Fruit fly (Drosophila melanogaster) whole organism, embryonic: Measurements from ENCODE around the gene eIF4E5.

Experiments used
- Adf1 ChIP-seq: fragments of 200-800 bp; sonication (Bioruptor generic); IDR thresholded peaks from 2 replicates; pipeline ENCODE4 v1.3.6; 2022; ENCODE audit warnings: missing biosample characterization, missing genetic modification characterization
- C15 ChIP-seq: fragments of 200-800 bp; sonication (Bioruptor generic); IDR thresholded peaks from 3 replicates; pipeline ENCODE4 v1.3.6; 2022; ENCODE audit warnings: missing biosample characterization, missing genetic modification characterization
- CG11504 ChIP-seq: fragments of 200-800 bp; sonication (Bioruptor generic); optimal IDR thresholded peaks from 3 replicates; lab custom pipeline; 2019; ENCODE audit warnings: missing biosample characterization, mild to moderate bottlenecking, missing genetic modification characterization, moderate library complexity
- CG13775 ChIP-seq: fragments of 200-800 bp; sonication (Bioruptor generic); optimal IDR thresholded peaks from 3 replicates; lab custom pipeline; 2017; ENCODE audit warnings: missing biosample characterization, mild to moderate bottlenecking, missing genetic modification characterization
- CG14014 ChIP-seq: fragments of 200-800 bp; sonication (Bioruptor generic); IDR thresholded peaks from 2 replicates; pipeline ENCODE4 v1.3.6; 2022; ENCODE audit warnings: missing biosample characterization, missing genetic modification characterization
- CG1602 ChIP-seq: fragments of 200-800 bp; sonication (Bioruptor generic); optimal IDR thresholded peaks from 3 replicates; lab custom pipeline; 2016; ENCODE audit warnings: missing biosample characterization, missing genetic modification characterization
- CG17802 ChIP-seq: fragments of 200-800 bp; sonication (Bioruptor generic); optimal IDR thresholded peaks from 2 replicates; lab custom pipeline; 2018; ENCODE audit warnings: missing biosample characterization, mild to moderate bottlenecking, missing genetic modification characterization, moderate library complexity
- CG1832 ChIP-seq: fragments of 200-800 bp; sonication (Bioruptor generic); optimal IDR thresholded peaks from 2 replicates; lab custom pipeline; 2017; ENCODE audit warnings: missing biosample characterization, mild to moderate bottlenecking, missing genetic modification characterization, inconsistent platforms
- CG2116 ChIP-seq: fragments of 200-800 bp; sonication (Bioruptor generic); optimal IDR thresholded peaks from 3 replicates; lab custom pipeline; 2018; ENCODE audit warnings: missing biosample characterization, mild to moderate bottlenecking, missing genetic modification characterization
- CG2712 ChIP-seq: fragments of 200-800 bp; optimal IDR thresholded peaks from 3 replicates; lab custom pipeline; 2019; ENCODE audit warnings: missing biosample characterization, mild to moderate bottlenecking, missing genetic modification characterization, moderate library complexity
- CG33557 ChIP-seq: fragments of 200-800 bp; sonication (Bioruptor generic); optimal IDR thresholded peaks from 2 replicates; lab custom pipeline; 2019; ENCODE audit warnings: missing biosample characterization, mild to moderate bottlenecking, missing genetic modification characterization, moderate library complexity
- CG34376 ChIP-seq: fragments of 200-800 bp; sonication (Bioruptor generic); optimal IDR thresholded peaks from 2 replicates; lab custom pipeline; 2018; ENCODE audit warnings: missing biosample characterization, mild to moderate bottlenecking, missing genetic modification characterization
- CG3726 ChIP-seq: fragments of 200-800 bp; sonication (Bioruptor generic); IDR thresholded peaks from 3 replicates; pipeline ENCODE4, ENCODE4 v1.3.6; 2022; ENCODE audit warnings: missing biosample characterization, missing genetic modification characterization
- CG6813 ChIP-seq: fragments of 200-800 bp; sonication (Bioruptor generic); optimal IDR thresholded peaks from 2 replicates; lab custom pipeline; 2017; ENCODE audit warnings: missing biosample characterization, missing genetic modification characterization, mild to moderate bottlenecking, moderate library complexity, missing genetic modification reagents
- CG7963 ChIP-seq: fragments of 200-800 bp; sonication (Bioruptor generic); IDR thresholded peaks from 3 replicates; pipeline ENCODE4 v1.3.6; 2022; ENCODE audit warnings: missing biosample characterization, missing genetic modification characterization; ENCODE audit not compliant: partially characterized antibody
- CG8281 ChIP-seq: fragments of 200-800 bp; sonication (Bioruptor generic); optimal IDR thresholded peaks from 2 replicates; lab custom pipeline; 2018; ENCODE audit warnings: missing biosample characterization, mild to moderate bottlenecking, missing genetic modification characterization, moderate library complexity
- Dbx ChIP-seq: fragments of 200-800 bp; sonication (Bioruptor generic); IDR thresholded peaks from 3 replicates; pipeline ENCODE4 v1.3.6; 2022; ENCODE audit warnings: missing biosample characterization, missing genetic modification characterization
- Dp ChIP-seq: fragments of 200-800 bp; sonication (Bioruptor generic); optimal IDR thresholded peaks from 2 replicates; lab custom pipeline; 2018; ENCODE audit warnings: missing biosample characterization, mild to moderate bottlenecking, missing genetic modification characterization, moderate library complexity
- ERR ChIP-seq: fragments of 200-800 bp; sonication (Bioruptor generic); optimal IDR thresholded peaks from 2 replicates; lab custom pipeline; 2016; ENCODE audit warnings: missing biosample characterization, missing genetic modification characterization
- HLH54F ChIP-seq: fragments of 200-800 bp; sonication (Bioruptor generic); optimal IDR thresholded peaks from 3 replicates; lab custom pipeline; 2016; ENCODE audit warnings: missing biosample characterization, missing genetic modification characterization
- HmgD ChIP-seq: fragments of 200-800 bp; sonication (Bioruptor generic); optimal IDR thresholded peaks from 3 replicates; lab custom pipeline; 2016; ENCODE audit warnings: missing biosample characterization, missing genetic modification characterization
- Jarid2 ChIP-seq: fragments of 200-800 bp; sonication (Bioruptor generic); optimal IDR thresholded peaks from 3 replicates; lab custom pipeline; 2017; ENCODE audit warnings: mild to moderate bottlenecking, missing biosample characterization, missing genetic modification reagents, missing genetic modification characterization
- Scr ChIP-seq: fragments of 200-800 bp; sonication (Bioruptor generic); IDR thresholded peaks from 2 replicates; pipeline ENCODE4 v1.3.6; 2022; ENCODE audit warnings: missing biosample characterization, missing genetic modification characterization; ENCODE audit not compliant: partially characterized antibody
- Vsx1 ChIP-seq: fragments of 200-800 bp; sonication (Bioruptor generic); optimal IDR thresholded peaks from 2 replicates; lab custom pipeline; 2017; ENCODE audit warnings: missing biosample characterization, mild to moderate bottlenecking, missing genetic modification characterization, missing genetic modification reagents
- ab ChIP-seq: fragments of 200-800 bp; sonication (Bioruptor generic); optimal IDR thresholded peaks from 2 replicates; lab custom pipeline; 2016; ENCODE audit warnings: missing biosample characterization, missing genetic modification characterization
- btn ChIP-seq: fragments of 200-800 bp; sonication (Bioruptor generic); optimal IDR thresholded peaks from 2 replicates; lab custom pipeline; 2016; ENCODE audit warnings: missing biosample characterization, missing genetic modification characterization
- chinmo ChIP-seq: fragments of 200-800 bp; sonication (Bioruptor generic); IDR thresholded peaks from 4 replicates; pipeline ENCODE4 v1.3.6; 2022; ENCODE audit warnings: missing biosample characterization, missing genetic modification characterization; ENCODE audit not compliant: partially characterized antibody
- eve ChIP-seq, 2 experiments: fragments of >200 bp; optimal IDR thresholded peaks; 2 replicates each; lab custom pipeline; 2017; ENCODE audit warnings: missing biosample characterization in 2 of 2, missing genetic modification characterization in 2 of 2
- fd3F ChIP-seq: fragments of 200-800 bp; sonication (Bioruptor generic); optimal IDR thresholded peaks from 2 replicates; lab custom pipeline; 2018; ENCODE audit warnings: missing biosample characterization, mild to moderate bottlenecking, missing genetic modification characterization, moderate library complexity
- ham ChIP-seq: fragments of 200-800 bp; sonication (Bioruptor generic); IDR thresholded peaks from 2 replicates; pipeline ENCODE4 v1.3.6; 2022; ENCODE audit warnings: missing biosample characterization, missing genetic modification characterization
- hb ChIP-seq: fragments of 200-800 bp; sonication (Bioruptor generic); IDR thresholded peaks from 3 replicates; pipeline ENCODE4 v1.3.6; 2022; ENCODE audit warnings: missing biosample characterization, missing genetic modification characterization; ENCODE audit not compliant: partially characterized antibody
- hkb ChIP-seq, 2 experiments: fragments of 200-800 bp in 1 of 2; fragments of >200 bp in 1 of 2; sonication (Bioruptor generic) in 1 of 2; IDR thresholded peaks in 1 of 2; optimal IDR thresholded peaks in 1 of 2; 2 replicates each; pipeline versions ENCODE4 v1.3.6 to Lab custom; 2017 to 2022; ENCODE audit warnings: missing biosample characterization in 1 of 2, missing genetic modification characterization in 1 of 2
- hth ChIP-seq: fragments of >200 bp; optimal IDR thresholded peaks from 2 replicates; lab custom pipeline; 2017; ENCODE audit warnings: inconsistent platforms
- lab ChIP-seq: fragments of 200-800 bp; sonication (Bioruptor generic); optimal IDR thresholded peaks from 3 replicates; lab custom pipeline; 2017; ENCODE audit warnings: missing biosample characterization, missing genetic modification characterization, mild to moderate bottlenecking, moderate library complexity, missing genetic modification reagents
- lbe ChIP-seq: fragments of 200-800 bp; sonication (Bioruptor generic); optimal IDR thresholded peaks from 2 replicates; lab custom pipeline; 2016; ENCODE audit warnings: missing biosample characterization, mild to moderate bottlenecking, missing genetic modification characterization
- pzg ChIP-seq: fragments of 200-800 bp; sonication (Bioruptor generic); optimal IDR thresholded peaks from 3 replicates; lab custom pipeline; 2018; ENCODE audit warnings: missing biosample characterization, mild to moderate bottlenecking, missing genetic modification characterization, moderate library complexity
- ranshi ChIP-seq: fragments of 200-800 bp; sonication (Bioruptor generic); IDR thresholded peaks from 2 replicates; pipeline ENCODE4 v1.3.6; 2022; ENCODE audit warnings: missing biosample characterization, missing genetic modification characterization
- repo ChIP-seq: fragments of 200-800 bp; sonication (Bioruptor generic); optimal IDR thresholded peaks from 2 replicates; lab custom pipeline; 2016; ENCODE audit warnings: missing biosample characterization, missing genetic modification characterization
- run ChIP-seq: fragments of 200-800 bp; sonication (Bioruptor generic); optimal IDR thresholded peaks from 3 replicates; lab custom pipeline; 2018; ENCODE audit warnings: missing biosample characterization, mild to moderate bottlenecking, missing genetic modification characterization
- sd ChIP-seq: fragments of 200-800 bp; sonication (Bioruptor generic); optimal IDR thresholded peaks from 3 replicates; lab custom pipeline; 2018; ENCODE audit warnings: missing biosample characterization, mild to moderate bottlenecking, missing genetic modification characterization, moderate library complexity
- sens ChIP-seq: fragments of 200-800 bp; sonication (Bioruptor generic); peaks from one replicate; lab custom pipeline; 2016; ENCODE audit warnings: missing biosample characterization, missing genetic modification characterization
- slou ChIP-seq: fragments of 200-800 bp; sonication (Bioruptor generic); optimal IDR thresholded peaks from 3 replicates; lab custom pipeline; 2016; ENCODE audit warnings: missing biosample characterization, missing genetic modification characterization
- sqz ChIP-seq: fragments of 200-800 bp; sonication (Bioruptor generic); optimal IDR thresholded peaks from 3 replicates; lab custom pipeline; 2018; ENCODE audit warnings: missing biosample characterization, mild to moderate bottlenecking, missing genetic modification characterization
- sr ChIP-seq: fragments of 200-800 bp; sonication (Bioruptor generic); IDR thresholded peaks from 3 replicates; pipeline ENCODE4 v1.3.6; 2022; ENCODE audit warnings: missing biosample characterization, missing genetic modification characterization
- ssp ChIP-seq: fragments of 200-800 bp; sonication (Bioruptor generic); IDR thresholded peaks from 2 replicates; pipeline ENCODE4 v1.3.6; 2022; ENCODE audit warnings: missing biosample characterization, missing genetic modification characterization
- tin ChIP-seq: fragments of 200-800 bp; sonication (Bioruptor generic); optimal IDR thresholded peaks from 3 replicates; lab custom pipeline; 2016; ENCODE audit warnings: missing biosample characterization, missing genetic modification characterization
- tll ChIP-seq, 2 experiments: fragments of 200-800 bp in 1 of 2; fragments of >200 bp in 1 of 2; sonication (Bioruptor generic) in 1 of 2; optimal IDR thresholded peaks; 2 replicates each; lab custom pipeline; 2017 to 2019; ENCODE audit warnings: missing biosample characterization in 2 of 2, missing genetic modification characterization in 2 of 2, mild to moderate bottlenecking in 1 of 2, moderate library complexity in 1 of 2
- unc-4 ChIP-seq: fragments of 200-800 bp; sonication (Bioruptor generic); IDR thresholded peaks from 2 replicates; pipeline ENCODE4 v1.3.6; 2022; ENCODE audit warnings: missing biosample characterization, missing genetic modification characterization; ENCODE audit not compliant: partially characterized antibody
- vfl ChIP-seq: fragments of 200-800 bp; sonication (Bioruptor generic); optimal IDR thresholded peaks from 2 replicates; lab custom pipeline; 2016; ENCODE audit warnings: missing biosample characterization, missing genetic modification characterization

eIF4E5 gene

dm6 chr3L:7909695-7910463 is 15.2 kb downstream of the eIF4E5 start (continued):
- no peak for TF ChIP-seq CG8281
- no peak for TF ChIP-seq CG17802 (tag; lab: Kevin White, UChicago)
- no peak for TF ChIP-seq CG33557 (GFP tag; lab: Kevin White, UChicago)
- TF ChIP-seq sens (GFP tag; lab: Kevin White, UChicago): peak; percentile 64
- no peak for TF ChIP-seq unc-4 (GFP tag; lab: Robert Waterston, UW)
- no peak for TF ChIP-seq sqz (GFP tag; lab: Kevin White, UChicago)
- no peak for TF ChIP-seq chinmo
- no peak for TF ChIP-seq CG1832 (GFP tag; lab: Kevin White, UChicago)
- no peak for TF ChIP-seq eve (GFP tag; optimal IDR thresholded peaks at IDR 0.05; lab: Kevin White, UChicago)
- no peak for TF ChIP-seq CG14014
- TF ChIP-seq sr (GFP tag; lab: Robert Waterston, UW): no peak
- TF ChIP-seq hb (GFP tag; lab: Robert Waterston, UW): no peak
- no peak for TF ChIP-seq run (tag; lab: Kevin White, UChicago)
- TF ChIP-seq Dp (GFP tag; lab: Kevin White, UChicago): no peak
- peak; percentile 20 for TF ChIP-seq CG2712
- no peak for TF ChIP-seq Adf1 (GFP tag; lab: Robert Waterston, UW)
- TF ChIP-seq fd3F (GFP tag; lab: Kevin White, UChicago): no peak
- no peak for TF ChIP-seq HmgD (GFP tag; lab: Kevin White, UChicago)
- TF ChIP-seq CG13775 (GFP tag; lab: Kevin White, UChicago): no peak
- no peak for TF ChIP-seq HLH54F (GFP tag; lab: Kevin White, UChicago)
- TF ChIP-seq tin: no peak
- no peak for TF ChIP-seq pzg (GFP tag; lab: Kevin White, UChicago)
- no peak for TF ChIP-seq hkb (optimal IDR thresholded peaks at IDR 0.05; lab: Kevin White, UChicago)
- peak; percentile 45 for TF ChIP-seq hkb (GFP tag; IDR thresholded peaks at IDR 0.05; lab: Robert Waterston, UW)
- TF ChIP-seq ham: no peak
- no peak for TF ChIP-seq slou (GFP tag; lab: Kevin White, UChicago)
- no peak for TF ChIP-seq hth (lab: Kevin White, UChicago)
- no peak for TF ChIP-seq Dbx (GFP tag; lab: Robert Waterston, UW)
- peak; percentile 41 for TF ChIP-seq sd
- 0 out of 3 replicates have a peak, but pooled peaks have one; percentile 15 for TF ChIP-seq C15 (GFP tag; lab: Robert Waterston, UW)
- no peak for TF ChIP-seq CG2116 (GFP tag; lab: Kevin White, UChicago)
- no peak for TF ChIP-seq vfl
- TF ChIP-seq ERR (GFP tag; lab: Kevin White, UChicago): no peak
- TF ChIP-seq lab (GFP tag; lab: Kevin White, UChicago): peak; percentile 35
- TF ChIP-seq lbe: no peak
- TF ChIP-seq tll (GFP tag; optimal IDR thresholded peaks at IDR 0.05; lab: Kevin White, UChicago): peak in 1 of 2 experiments; percentile 76
- TF ChIP-seq CG7963 (GFP tag; lab: Robert Waterston, UW): no peak
- TF ChIP-seq CG1602 (GFP tag; lab: Kevin White, UChicago): no peak
- TF ChIP-seq ranshi (GFP tag; lab: Robert Waterston, UW): no peak
- TF ChIP-seq Scr: no peak
- TF ChIP-seq CG6813 (GFP tag; lab: Kevin White, UChicago): no peak
- no peak for TF ChIP-seq ab
- TF ChIP-seq CG34376 (GFP tag; lab: Kevin White, UChicago): no peak
- no peak for TF ChIP-seq repo (GFP tag; lab: Kevin White, UChicago)
- peak; percentile 35 for TF ChIP-seq CG11504 (tag; lab: Kevin White, UChicago)
- TF ChIP-seq ssp (GFP tag; lab: Robert Waterston, UW): no peak
- TF ChIP-seq btn: no peak
- no peak for TF ChIP-seq Vsx1 (GFP tag; lab: Kevin White, UChicago)
- no peak for TF ChIP-seq CG3726 (GFP tag; lab: Robert Waterston, UW)
- no peak for TF ChIP-seq Jarid2 (GFP tag; lab: Kevin White, UChicago)
